Worm (Caenorhabditis elegans) whole organism, L3 larva: ENCODE data around the gene F49E2.5.
A peak's percentile ranks its signal among the peaks of the same experiment; 100 is the strongest.

Experiments
- R02D3.7 ChIP-seq: fragments of 150-350 bp; optimal IDR thresholded peaks from 2 replicates; lab custom pipeline; 2014; ENCODE audit warnings: missing biosample characterization, missing genetic modification characterization
- ceh-16 ChIP-seq: sonication (generic microtip); optimal IDR thresholded peaks from 2 replicates; lab custom pipeline; 2017; ENCODE audit warnings: missing biosample characterization, missing genetic modification characterization
- ceh-82 ChIP-seq: fragments of 150-350 bp; optimal IDR thresholded peaks from 2 replicates; lab custom pipeline; 2014; ENCODE audit warnings: missing biosample characterization, missing genetic modification characterization
- egl-27 ChIP-seq: sonication (generic microtip); optimal IDR thresholded peaks from 4 replicates; lab custom pipeline; 2017; ENCODE audit warnings: missing biosample characterization, missing genetic modification reagents, missing genetic modification characterization
- egl-5 ChIP-seq: fragments of 150-350 bp; optimal IDR thresholded peaks from 2 replicates; lab custom pipeline; 2017; ENCODE audit warnings: missing biosample characterization, missing genetic modification reagents, missing genetic modification characterization, inconsistent platforms
- elt-2 ChIP-seq: sonication (generic microtip); optimal IDR thresholded peaks from 2 replicates; lab custom pipeline; 2016; ENCODE audit warnings: missing genetic modification reagents, mild to moderate bottlenecking, missing genetic modification characterization, missing compliant biosample characterization
- elt-3 ChIP-seq, 3 experiments: fragments of 150-350 bp in 1 of 3; sonication (generic microtip) in 2 of 3; optimal IDR thresholded peaks; 2 replicates in 2 of 3; 4 replicates in 1 of 3; lab custom pipeline; 2014 to 2017; ENCODE audit warnings: missing biosample characterization in 3 of 3, missing genetic modification characterization in 3 of 3
- lin-15B ChIP-seq: fragments of 150-350 bp; optimal IDR thresholded peaks from 2 replicates; lab custom pipeline; 2014; ENCODE audit warnings: missing biosample characterization, missing genetic modification characterization
- lin-39 ChIP-seq: fragments of 150-350 bp; optimal IDR thresholded peaks from 2 replicates; lab custom pipeline; 2018; ENCODE audit warnings: missing biosample characterization, missing genetic modification reagents, missing genetic modification characterization
- lsy-12 ChIP-seq: sonication (generic microtip); optimal IDR thresholded peaks from 2 replicates; lab custom pipeline; 2016; ENCODE audit warnings: mild to moderate bottlenecking, missing genetic modification characterization, missing compliant biosample characterization
- mml-1 ChIP-seq: fragments of 150-350 bp; sonication (generic microtip); optimal IDR thresholded peaks from 3 replicates; lab custom pipeline; 2014; ENCODE audit warnings: missing biosample characterization, missing genetic modification characterization
- nfya-1 ChIP-seq: sonication (generic microtip); optimal IDR thresholded peaks from 2 replicates; lab custom pipeline; 2017; ENCODE audit warnings: missing genetic modification characterization, mild to moderate bottlenecking, missing compliant biosample characterization, antibody characterized with exemption, moderate library complexity; ENCODE audit not compliant: insufficient read depth
- nhr-23 ChIP-seq: fragments of 150-350 bp; optimal IDR thresholded peaks from 2 replicates; lab custom pipeline; 2014; ENCODE audit warnings: missing biosample characterization, missing genetic modification reagents, missing genetic modification characterization
- nhr-25 ChIP-seq: sonication (generic microtip); optimal IDR thresholded peaks from 2 replicates; lab custom pipeline; 2017; ENCODE audit warnings: missing biosample characterization, missing genetic modification characterization
- nhr-28 ChIP-seq: fragments of 150-350 bp; optimal IDR thresholded peaks from 2 replicates; lab custom pipeline; 2014; ENCODE audit warnings: missing biosample characterization, missing genetic modification characterization
- nhr-43 ChIP-seq: sonication (generic microtip); optimal IDR thresholded peaks from 2 replicates; lab custom pipeline; 2016; ENCODE audit warnings: mild to moderate bottlenecking, missing genetic modification characterization, missing compliant biosample characterization; ENCODE audit not compliant: poor library complexity, severe bottlenecking
- nhr-67 ChIP-seq: fragments of 150-350 bp; optimal IDR thresholded peaks from 2 replicates; lab custom pipeline; 2014; ENCODE audit warnings: missing biosample characterization, missing genetic modification characterization
- pha-4 ChIP-seq: fragments of 150-350 bp; optimal IDR thresholded peaks from 2 replicates; lab custom pipeline; 2014; ENCODE audit warnings: missing biosample characterization, missing genetic modification reagents, missing genetic modification characterization
- pqm-1 ChIP-seq: fragments of 150-350 bp; optimal IDR thresholded peaks from 2 replicates; lab custom pipeline; 2017; ENCODE audit warnings: missing biosample characterization, missing genetic modification characterization, inconsistent platforms
- sea-2 ChIP-seq: fragments of 150-350 bp; sonication (generic microtip); optimal IDR thresholded peaks from 4 replicates; lab custom pipeline; 2014; ENCODE audit warnings: missing biosample characterization, missing genetic modification reagents, missing genetic modification characterization
- tbx-2 ChIP-seq: sonication (generic microtip); optimal IDR thresholded peaks from 2 replicates; lab custom pipeline; 2016; ENCODE audit warnings: mild to moderate bottlenecking, missing genetic modification characterization, missing compliant biosample characterization
- unc-39 ChIP-seq: sonication (generic microtip); optimal IDR thresholded peaks from 4 replicates; lab custom pipeline; 2017; ENCODE audit warnings: missing biosample characterization, missing genetic modification characterization
- zag-1 ChIP-seq: fragments of 150-350 bp; optimal IDR thresholded peaks from 2 replicates; lab custom pipeline; 2014; ENCODE audit warnings: missing biosample characterization, missing genetic modification characterization
- ztf-11 ChIP-seq: fragments of 150-350 bp; optimal IDR thresholded peaks from 2 replicates; lab custom pipeline; 2014; ENCODE audit warnings: missing biosample characterization, missing genetic modification characterization
- ztf-4 ChIP-seq: fragments of 150-350 bp; optimal IDR thresholded peaks from 2 replicates; lab custom pipeline; 2014; ENCODE audit warnings: missing biosample characterization, missing genetic modification characterization

Gene F49E2.5

ce11 chrX:9584333-9584732, 40.9 kb downstream of the F49E2.5 start, which contains the start of gene gpx-5 (continued):
- no peak for TF ChIP-seq lsy-12 (tag; lab: Kevin White, UChicago)
- TF ChIP-seq elt-2 (tag; lab: Kevin White, UChicago) = no peak

ce11 chrX:9585584-9586166, 42.2 kb downstream of the F49E2.5 start:
- TF ChIP-seq nhr-67 (tag; lab: Kevin White, UChicago) (no peak), nhr-25 (peak; percentile 70), zag-1 (no peak), nhr-43 (tag; lab: Kevin White, UChicago) (peak; percentile 3)

- TF ChIP-seq egl-27 (tag; lab: Kevin White, UChicago) (no peak), sea-2 (GFP tag; lab: Kevin White, UChicago) (no peak), pha-4 (peak; percentile 2)
Observed at ce11 chrX:9587642-9588041, 44.2 kb downstream of the F49E2.5 start, which contains the start of gene gpx-3. TSS of gene gpx-3 (plus strand) at chrX:9587942.

ce11 chrX:9589123-9589522, 45.7 kb downstream of the F49E2.5 start, which contains the start of gene del-8:
TSS of gene del-8 (plus strand) at chrX:9589423.
- TF ChIP-seq pha-4 (no peak), egl-5 (tag; lab: Kevin White, UChicago) (no peak), ztf-11 (tag; lab: Kevin White, UChicago) (no peak)

- TF ChIP-seq pqm-1 (tag; lab: Kevin White, UChicago) (no peak), ztf-4 (no peak), mml-1 (tag; lab: Kevin White, UChicago) (no peak), lin-15B (no peak), R02D3.7 (tag; lab: Kevin White, UChicago) (no peak), nhr-23 (tag; lab: Kevin White, UChicago) (no peak), nhr-67 (tag; lab: Kevin White, UChicago) (no peak), unc-39 (tag; lab: Kevin White, UChicago) (no peak), ceh-82 (tag; lab: Kevin White, UChicago) (no peak)
Observed at ce11 chrX:9597299-9597698, 53.8 kb downstream of the F49E2.5 start.

ce11 chrX:9602625-9603024, 59.2 kb downstream of the F49E2.5 start:
- TF ChIP-seq ceh-16 (tag; lab: Kevin White, UChicago) = no peak
- TF ChIP-seq lin-15B = no peak
- peak; percentile 87 for TF ChIP-seq pqm-1 (tag; lab: Kevin White, UChicago)
- no peak for TF ChIP-seq nfya-1 (tag; lab: Kevin White, UChicago)
- TF ChIP-seq pha-4 = peak; percentile 32
- TF ChIP-seq elt-2 (tag; lab: Kevin White, UChicago) = peak; percentile 59
- TF ChIP-seq tbx-2 (tag; lab: Kevin White, UChicago) = no peak
- TF ChIP-seq, all 47 proteins: peak for 3

- no peak for TF ChIP-seq ztf-11 (tag; lab: Kevin White, UChicago)
- TF ChIP-seq, all 47 proteins: peak for 0
Observed at ce11 chrX:9603180-9603579, 59.7 kb downstream of the F49E2.5 start.

- TF ChIP-seq nhr-28 (tag; lab: Kevin White, UChicago) = no peak
- TF ChIP-seq elt-3 (tag; optimal IDR thresholded peaks at IDR 0.05; lab: Kevin White, UChicago) = peak in 1 of 3 experiments; percentile 94
- peak; percentile 7 for TF ChIP-seq nhr-23 (tag; lab: Kevin White, UChicago)
- peak; percentile 46 for TF ChIP-seq lin-39 (tag; lab: Kevin White, UChicago)
- TF ChIP-seq egl-5 (tag; lab: Kevin White, UChicago) = peak; percentile 58
- TF ChIP-seq pha-4 = no peak
Observed at ce11 chrX:9608127-9608526, 64.7 kb downstream of the F49E2.5 start.
